Worm (Caenorhabditis elegans): ENCODE measurements around the gene B0285.6.

ce11 chrIII:4302293-4302692 lies 47.6 kb upstream of the B0285.6 start, which contains the start of gene R10E4.9:
- no peak for TF ChIP-seq skn-1 (tag; optimal IDR thresholded peaks at IDR 0.05)
- TF ChIP-seq lin-39 (tag; optimal IDR thresholded peaks at IDR 0.05) = no peak
- TF ChIP-seq F26F4.8 (GFP tag; conservative IDR thresholded peaks at IDR 0.05) = no peak
- TF ChIP-seq ceh-20 (GFP tag; IDR thresholded peaks at IDR 0.05) = no peak
- no peak for TF ChIP-seq jun-1 (tag; optimal IDR thresholded peaks at IDR 0.05)

Data from whole organism, L4 larva.